Worm (Caenorhabditis elegans): Measurements from ENCODE around the gene hhat-1.

DNA sequence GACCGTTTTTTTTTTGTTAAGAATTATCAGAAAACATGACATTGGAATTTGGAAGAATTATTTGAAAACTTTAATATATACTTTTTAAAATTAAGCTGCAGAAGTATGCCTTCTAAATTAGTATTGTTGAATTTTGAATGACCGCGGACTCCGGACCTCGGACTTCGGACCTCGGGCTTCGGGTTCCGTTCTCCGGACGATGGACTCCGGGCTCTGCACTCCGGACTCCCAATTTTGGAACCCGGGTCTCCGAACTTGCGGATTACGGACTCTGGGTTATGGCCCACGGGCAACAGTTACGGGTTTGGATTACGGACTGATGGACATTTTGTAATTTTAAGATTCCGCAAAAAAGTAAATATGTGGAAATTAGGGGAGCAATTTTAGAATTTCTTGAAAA lies 5.4 kb downstream of the hhat-1 start:
- TF ChIP-seq dao-5 (tag; optimal IDR thresholded peaks at IDR 0.05): no peak
- no peak for TF ChIP-seq him-1 (tag; optimal IDR thresholded peaks at IDR 0.05)
